Worm (Caenorhabditis elegans) whole organism, L4/young adult: ENCODE results near the gene srh-292.

Source experiments
- W03F9.2 ChIP-seq: fragments of 150-350 bp; optimal IDR thresholded peaks from 2 replicates; lab custom pipeline; 2014; ENCODE audit warnings: missing biosample characterization, missing genetic modification characterization
- dao-5 ChIP-seq: sonication (generic microtip); optimal IDR thresholded peaks from 2 replicates; lab custom pipeline; 2016; ENCODE audit warnings: missing genotype, missing genetic modification characterization, moderate library complexity, missing compliant biosample characterization

DNA sequence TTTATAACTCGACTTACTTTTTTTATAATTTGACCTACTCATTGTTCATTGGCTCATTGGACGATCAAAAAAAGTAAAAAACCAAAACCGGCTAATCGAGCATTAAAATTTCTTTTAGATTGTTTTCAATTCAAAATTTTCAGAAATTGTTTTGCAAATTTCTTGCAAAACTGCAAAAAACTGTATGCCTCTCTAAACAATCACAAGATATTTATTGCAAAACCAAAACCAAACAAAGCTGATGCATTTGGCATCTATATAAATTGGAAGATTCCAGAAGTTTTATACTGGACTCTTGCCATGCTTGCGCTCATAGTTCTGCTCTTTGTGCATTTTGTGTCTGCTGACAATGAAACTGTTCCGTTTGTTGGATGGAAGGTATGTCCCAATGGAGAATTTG, 24.9 kb upstream of the srh-292 start, which contains the start of gene C47A10.12:
- TF ChIP-seq dao-5 (tag; lab: Kevin White, UChicago) (no peak), W03F9.2 (no peak)
